Fruit fly (Drosophila melanogaster) whole organism, prepupa: ENCODE measurements around the gene CG17107.

Experiments
- CG10669 ChIP-seq: fragments of 200-800 bp; sonication (Bioruptor generic); optimal IDR thresholded peaks from 3 replicates; lab custom pipeline; 2018; ENCODE audit warnings: missing biosample characterization, mild to moderate bottlenecking, missing genetic modification characterization, moderate library complexity
- CG11762 ChIP-seq: fragments of 200-800 bp; sonication (Bioruptor generic); optimal IDR thresholded peaks from 3 replicates; lab custom pipeline; 2016; ENCODE audit warnings: missing biosample characterization, missing genetic modification characterization; ENCODE audit not compliant: insufficient read depth
- CG16779 ChIP-seq: fragments of 200-800 bp; sonication (Bioruptor generic); optimal IDR thresholded peaks from 3 replicates; lab custom pipeline; 2017; ENCODE audit warnings: missing biosample characterization, mild to moderate bottlenecking, missing genetic modification characterization
- CG3919 ChIP-seq: fragments of 200-800 bp; sonication (Bioruptor generic); optimal IDR thresholded peaks from 3 replicates; lab custom pipeline; 2016; ENCODE audit warnings: missing biosample characterization, missing genetic modification characterization
- CG4318 ChIP-seq: fragments of 200-800 bp; sonication (Bioruptor generic); optimal IDR thresholded peaks from 3 replicates; lab custom pipeline; 2017; ENCODE audit warnings: missing biosample characterization, mild to moderate bottlenecking, missing genetic modification characterization
- CG6808 ChIP-seq: fragments of 200-800 bp; sonication (Bioruptor generic); optimal IDR thresholded peaks from 3 replicates; lab custom pipeline; 2017; ENCODE audit warnings: missing biosample characterization, missing genetic modification characterization, mild to moderate bottlenecking, moderate library complexity, missing genetic modification reagents
- CG6854 ChIP-seq: fragments of 200-800 bp; sonication (Bioruptor generic); optimal IDR thresholded peaks from 2 replicates; lab custom pipeline; 2017; ENCODE audit warnings: missing biosample characterization, mild to moderate bottlenecking, missing genetic modification characterization
- Ets21C ChIP-seq: fragments of 200-800 bp; sonication (Bioruptor generic); optimal IDR thresholded peaks from 3 replicates; lab custom pipeline; 2016; ENCODE audit warnings: missing biosample characterization, missing genetic modification characterization
- Hr38 ChIP-seq: sonication (Bioruptor generic); optimal IDR thresholded peaks from 2 replicates; lab custom pipeline; 2016; ENCODE audit warnings: missing biosample characterization, missing genetic modification characterization
- Met ChIP-seq: fragments of 200-800 bp; sonication (Bioruptor generic); optimal IDR thresholded peaks from 3 replicates; lab custom pipeline; 2016; ENCODE audit warnings: missing biosample characterization, missing genetic modification characterization
- Smox ChIP-seq: fragments of 200-800 bp; sonication (Bioruptor generic); optimal IDR thresholded peaks from 3 replicates; lab custom pipeline; 2016; ENCODE audit warnings: missing biosample characterization, missing genetic modification characterization
- Sox15 ChIP-seq: fragments of 200-800 bp; sonication (Bioruptor generic); optimal IDR thresholded peaks from 3 replicates; lab custom pipeline; 2016; ENCODE audit warnings: missing biosample characterization, missing genetic modification characterization
- achi ChIP-seq: fragments of 200-800 bp; sonication (Bioruptor generic); optimal IDR thresholded peaks from 3 replicates; lab custom pipeline; 2016; ENCODE audit warnings: missing biosample characterization, missing genetic modification characterization
- dsx ChIP-seq: fragments of 200-800 bp; optimal IDR thresholded peaks from 3 replicates; lab custom pipeline; 2019; ENCODE audit warnings: missing biosample characterization, mild to moderate bottlenecking, missing genetic modification characterization, moderate library complexity; ENCODE audit not compliant: poor library complexity, severe bottlenecking
- fd85E ChIP-seq: fragments of 200-800 bp; sonication (Bioruptor generic); optimal IDR thresholded peaks from 3 replicates; lab custom pipeline; 2016; ENCODE audit warnings: missing biosample characterization, missing genetic modification characterization
- fkh ChIP-seq: fragments of 200-800 bp; sonication (Bioruptor generic); optimal IDR thresholded peaks from 3 replicates; lab custom pipeline; 2017; ENCODE audit warnings: missing biosample characterization, mild to moderate bottlenecking, missing genetic modification characterization, moderate library complexity
- salr ChIP-seq, 2 experiments: fragments of 200-800 bp; sonication (Bioruptor generic); optimal IDR thresholded peaks; 3 replicates each; lab custom pipeline; 2016 to 2018; ENCODE audit warnings: missing biosample characterization in 2 of 2, missing genetic modification characterization in 2 of 2, mild to moderate bottlenecking in 1 of 2
- topi ChIP-seq: fragments of 200-800 bp; sonication (Bioruptor generic); optimal IDR thresholded peaks from 3 replicates; lab custom pipeline; 2016; ENCODE audit warnings: missing biosample characterization, missing genetic modification characterization

The CG17107 gene

DNA sequence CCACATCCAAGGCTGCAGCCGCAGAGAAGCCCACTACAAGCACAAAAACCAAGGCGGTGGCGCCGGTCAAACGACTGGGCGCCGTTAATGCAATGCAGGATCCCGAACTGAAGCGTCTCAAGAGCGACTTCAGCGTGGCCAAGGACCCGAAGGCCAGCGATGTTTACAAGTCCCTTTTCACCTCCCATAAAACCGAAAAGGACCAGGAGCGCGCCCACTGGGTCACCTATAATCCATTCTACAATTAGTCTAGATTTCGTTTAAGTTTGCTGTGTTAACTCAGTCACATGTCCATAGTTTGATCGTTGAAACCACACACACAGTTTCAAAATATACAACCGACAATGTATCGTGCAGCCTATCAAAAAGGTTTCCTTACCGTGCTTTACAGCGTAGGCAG is 48.3 kb downstream of the CG17107 start, which contains the start of gene CG17118:
Gene CG17118, plus strand, starts transcription at position 301 of the 400 bp plus-strand sequence.
- TF ChIP-seq CG10669 (GFP tag; lab: Kevin White, UChicago) = no peak
- TF ChIP-seq achi = no peak
- no peak for TF ChIP-seq fkh
- TF ChIP-seq CG6808 (GFP tag; lab: Kevin White, UChicago) = no peak
- no peak for TF ChIP-seq CG6854 (GFP tag; lab: Kevin White, UChicago)
- TF ChIP-seq CG4318 (GFP tag; lab: Kevin White, UChicago) = no peak
- no peak for TF ChIP-seq Sox15
- no peak for TF ChIP-seq Hr38 (GFP tag; lab: Kevin White, UChicago)
- TF ChIP-seq Ets21C (GFP tag; lab: Kevin White, UChicago) = no peak
- TF ChIP-seq CG16779 (tag; lab: Kevin White, UChicago) = no peak
- TF ChIP-seq salr (GFP tag; optimal IDR thresholded peaks at IDR 0.05; lab: Kevin White, UChicago) = no peak
- no peak for TF ChIP-seq CG3919 (GFP tag; lab: Kevin White, UChicago)
- no peak for TF ChIP-seq CG11762 (GFP tag; lab: Kevin White, UChicago)
- TF ChIP-seq fd85E (GFP tag; lab: Kevin White, UChicago) = no peak
- TF ChIP-seq Met (GFP tag; lab: Kevin White, UChicago) = no peak
- TF ChIP-seq dsx (GFP tag; lab: Kevin White, UChicago) = no peak
- no peak for TF ChIP-seq Smox (GFP tag; lab: Kevin White, UChicago)
- no peak for TF ChIP-seq topi (GFP tag; lab: Kevin White, UChicago)
